Worm (Caenorhabditis elegans): ENCODE data around the gene grsp-2.
"Not testable (repeated sequence)": the region's sequence is repeated elsewhere in the genome, so short reads cannot be mapped to it uniquely, and the experiment has no call there.

The grsp-2 gene

DNA sequence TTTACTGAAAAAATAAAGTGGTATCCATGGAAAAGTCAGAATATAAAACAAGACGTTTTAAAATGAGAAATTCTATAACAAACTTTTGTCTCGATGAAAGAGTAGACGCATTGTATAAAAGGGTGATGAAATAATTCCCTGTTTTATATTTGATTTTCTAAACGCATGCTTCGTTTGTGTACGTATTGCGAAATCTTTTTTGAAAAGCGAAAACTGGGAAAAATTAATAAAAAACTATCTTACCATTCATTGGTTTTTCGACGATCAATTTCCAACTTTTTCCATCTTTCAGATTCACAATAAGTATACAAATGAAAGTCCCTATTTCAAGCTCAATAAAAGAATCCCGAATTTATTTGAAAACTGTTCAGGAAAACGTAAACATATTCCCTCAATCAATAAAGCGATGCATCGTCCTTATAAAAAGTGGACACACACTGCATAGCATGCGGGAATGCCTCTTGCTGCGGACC, 31.2 kb upstream of the grsp-2 start, which contains the start of gene C33D9.13:
C33D9.13 (minus strand) TSS at position 423 of the 473 bp plus-strand sequence.
- TF ChIP-seq blmp-1 (tag; optimal IDR thresholded peaks at IDR 0.05) (no peak), lin-35 (GFP tag; optimal IDR thresholded peaks at IDR 0.05) (no peak), hlh-4 (tag; optimal IDR thresholded peaks at IDR 0.05) (no peak), aly-2 (tag; optimal IDR thresholded peaks at IDR 0.05) (no peak), skn-1 (tag; optimal IDR thresholded peaks at IDR 0.05) (peak; percentile 32), unc-30 (tag; optimal IDR thresholded peaks at IDR 0.05) (no peak), zag-1 (tag; optimal IDR thresholded peaks at IDR 0.05) (no peak), unc-86 (tag; optimal IDR thresholded peaks at IDR 0.05) (no peak), zip-4 (GFP tag; optimal IDR thresholded peaks at IDR 0.05) (peak; percentile 53), mdl-1 (tag; optimal IDR thresholded peaks at IDR 0.05) (no peak), lsy-2 (tag; optimal IDR thresholded peaks at IDR 0.05) (no peak)

ce11 chrIV:8786654-8787053, 29.5 kb upstream of the grsp-2 start, which contains the start of gene C33D9.8:
C33D9.8 (minus strand) TSS chrIV:8786752.
- TF ChIP-seq nhr-76 (tag; optimal IDR thresholded peaks at IDR 0.05) (no peak), fkh-10 (GFP tag; optimal IDR thresholded peaks at IDR 0.05) (no peak), ceh-63 (GFP tag; optimal IDR thresholded peaks at IDR 0.05) (no peak), rnt-1 (tag; optimal IDR thresholded peaks at IDR 0.05) (peak; percentile 41), nhr-19 (GFP tag; conservative IDR thresholded peaks at IDR 0.05) (no peak), elt-2 (tag; optimal IDR thresholded peaks at IDR 0.05) (no peak), efl-1 (optimal IDR thresholded peaks at IDR 0.05) (peak in 1 of 2 experiments; percentile 35), efl-1 (GFP tag; optimal IDR thresholded peaks at IDR 0.05 in 1 of 2) (no peak), alr-1 (tag; optimal IDR thresholded peaks at IDR 0.05; ENCODE audit: borderline replicate concordance) (no peak), grh-1 (GFP tag; IDR thresholded peaks at IDR 0.05) (no peak), ceh-8 (GFP tag; optimal IDR thresholded peaks at IDR 0.05) (no peak), nhr-90 (tag; optimal IDR thresholded peaks at IDR 0.05; ENCODE audit: poor library complexity) (no peak), sptf-1 (tag; optimal IDR thresholded peaks at IDR 0.05) (no peak), ces-1 (GFP tag; optimal IDR thresholded peaks at IDR 0.05) (no peak), tbx-2 (tag; optimal IDR thresholded peaks at IDR 0.05) (no peak), C34B4.2 (tag; optimal IDR thresholded peaks at IDR 0.05) (no peak), lsy-2 (tag; optimal IDR thresholded peaks at IDR 0.05) (peak in 1 of 2 experiments; percentile 31), ceh-90 (tag; optimal IDR thresholded peaks at IDR 0.05) (no peak)

DNA sequence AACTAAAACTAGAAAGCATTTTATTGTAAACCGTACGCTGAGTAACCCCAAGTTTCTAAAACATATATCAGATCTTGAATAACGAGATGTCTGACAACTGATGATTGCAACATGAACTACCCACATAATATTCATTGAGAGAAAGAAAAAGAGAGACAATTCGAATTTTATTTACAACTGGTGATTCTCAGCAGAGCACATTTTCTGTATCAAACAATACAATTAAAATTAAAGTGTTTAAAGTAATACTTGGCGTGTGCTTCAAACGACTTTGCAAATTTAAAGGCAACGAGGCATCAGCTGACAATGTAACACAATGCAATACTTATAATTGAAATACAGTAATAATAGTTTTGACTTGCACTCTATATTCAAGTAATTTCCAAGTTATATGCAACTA, 28.1 kb upstream of the grsp-2 start, which contains the start of gene C33D9.10:
C33D9.10 (minus strand) TSS at position 101 of the 400 bp plus-strand sequence.
- not testable (repeated sequence) for TF ChIP-seq efl-1 (optimal IDR thresholded peaks at IDR 0.05)
- TF ChIP-seq efl-1 (GFP tag; optimal IDR thresholded peaks at IDR 0.05 in 1 of 2), result peak in 1 of 2 experiments; percentile 41

DNA sequence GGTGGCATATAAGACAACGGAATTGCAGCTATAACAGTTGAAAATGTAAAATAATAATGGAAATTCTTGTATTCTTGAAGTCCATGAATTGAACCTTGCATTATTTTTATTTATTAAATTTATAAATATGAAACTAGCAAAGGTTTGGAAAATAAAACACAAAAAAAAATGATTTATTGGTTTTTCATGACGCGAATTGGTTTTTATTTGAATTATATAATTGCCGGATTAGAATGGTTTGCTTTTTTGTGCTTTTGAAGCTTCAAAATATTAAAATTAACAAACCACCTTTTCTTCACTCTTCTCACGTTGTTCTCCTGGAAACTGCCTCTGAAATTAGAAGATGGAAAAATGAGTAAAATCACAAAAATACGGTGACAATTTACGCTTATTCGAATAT, 26.0 kb upstream of the grsp-2 start, which contains the start of gene sru-35:
sru-35 (minus strand) TSS at position 101 of the 400 bp plus-strand sequence.
- TF ChIP-seq egl-27 (tag; optimal IDR thresholded peaks at IDR 0.05), result no peak

DNA sequence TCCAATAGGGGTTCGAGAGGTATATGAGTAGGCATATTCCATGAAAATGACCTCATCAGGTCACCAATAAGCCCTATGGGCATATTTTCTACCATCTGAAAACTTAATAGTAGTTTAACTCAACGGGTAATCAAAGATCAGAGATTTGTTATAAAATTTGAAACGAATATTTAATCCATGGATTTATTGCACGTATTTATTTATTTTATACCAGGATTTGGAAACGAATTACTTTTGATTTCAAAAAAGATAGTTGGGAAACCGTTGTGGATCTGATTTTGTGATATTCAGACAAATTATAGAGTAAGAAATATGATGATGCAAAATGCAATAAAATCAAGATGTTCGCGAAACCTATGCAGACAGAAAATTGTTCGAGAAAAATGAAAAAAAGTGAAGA, 23.3 kb upstream of the grsp-2 start, which contains the start of gene C33D9.3:
C33D9.3 (minus strand) TSS at position 101 of the 400 bp plus-strand sequence.
- TF ChIP-seq unc-98 (GFP tag; IDR thresholded peaks at IDR 0.05), result no peak
- no peak for TF ChIP-seq zip-4 (GFP tag; optimal IDR thresholded peaks at IDR 0.05)
- TF ChIP-seq ztf-11 (tag; optimal IDR thresholded peaks at IDR 0.05), result no peak
- TF ChIP-seq rnt-1 (tag; optimal IDR thresholded peaks at IDR 0.05), result no peak
- TF ChIP-seq nhr-71 (tag; optimal IDR thresholded peaks at IDR 0.05), result no peak
- TF ChIP-seq ztf-4 (tag; optimal IDR thresholded peaks at IDR 0.05), result no peak
- TF ChIP-seq nhr-12 (tag; optimal IDR thresholded peaks at IDR 0.05), result no peak
- no peak for TF ChIP-seq snu-23 (GFP tag; optimal IDR thresholded peaks at IDR 0.05)
- TF ChIP-seq lsy-2 (tag; optimal IDR thresholded peaks at IDR 0.05), result no peak
- no peak for TF ChIP-seq nhr-77 (tag; optimal IDR thresholded peaks at IDR 0.05)
- TF ChIP-seq efl-1 (optimal IDR thresholded peaks at IDR 0.05), result no peak
- no peak for TF ChIP-seq efl-1 (GFP tag; optimal IDR thresholded peaks at IDR 0.05 in 1 of 2)
- TF ChIP-seq xbp-1 (tag; optimal IDR thresholded peaks at IDR 0.05), result no peak
- TF ChIP-seq nhr-76 (tag; optimal IDR thresholded peaks at IDR 0.05), result no peak
- no peak for TF ChIP-seq pqm-1 (tag; optimal IDR thresholded peaks at IDR 0.05)
- TF ChIP-seq lin-14 (GFP tag; optimal IDR thresholded peaks at IDR 0.05), result no peak
- no peak for TF ChIP-seq hlh-17 (GFP tag; optimal IDR thresholded peaks at IDR 0.05; ENCODE audit: borderline replicate concordance)
- TF ChIP-seq mef-2 (tag; optimal IDR thresholded peaks at IDR 0.05), result no peak
- no peak for TF ChIP-seq snpc-4 (tag; optimal IDR thresholded peaks at IDR 0.05)
- no peak for TF ChIP-seq pag-3 (tag; optimal IDR thresholded peaks at IDR 0.05; ENCODE audit: borderline replicate concordance, insufficient read depth)
- TF ChIP-seq ceh-63 (GFP tag; optimal IDR thresholded peaks at IDR 0.05), result no peak

Data from whole organism, L1 larva.